Fruit fly (Drosophila melanogaster) whole organism, adult: ENCODE measurements around the gene CG42525.

ENCODE experiments used
- CG11617 ChIP-seq: fragments of 200-800 bp; sonication (Bioruptor generic); optimal IDR thresholded peaks from 2 replicates; lab custom pipeline; 2017; ENCODE audit warnings: mild to moderate bottlenecking, missing biosample characterization, missing genetic modification reagents, missing genetic modification characterization
- CG12768 ChIP-seq: fragments of 200-800 bp; sonication (Bioruptor generic); optimal IDR thresholded peaks from 2 replicates; lab custom pipeline; 2017; ENCODE audit warnings: missing biosample characterization, missing genetic modification characterization, mild to moderate bottlenecking, moderate library complexity, missing genetic modification reagents
- CG14711 ChIP-seq: fragments of 200-800 bp; sonication (Bioruptor generic); optimal IDR thresholded peaks from 2 replicates; lab custom pipeline; 2018; ENCODE audit warnings: missing biosample characterization, mild to moderate bottlenecking, missing genetic modification characterization, moderate library complexity
- CG1620 ChIP-seq: fragments of 200-800 bp; sonication (Bioruptor generic); optimal IDR thresholded peaks from 2 replicates; lab custom pipeline; 2016; ENCODE audit warnings: missing biosample characterization, missing genetic modification characterization
- CG33017 ChIP-seq: fragments of 200-800 bp; sonication (Bioruptor generic); optimal IDR thresholded peaks from 2 replicates; lab custom pipeline; 2018; ENCODE audit warnings: missing biosample characterization, mild to moderate bottlenecking, missing genetic modification characterization, moderate library complexity
- CG5204 ChIP-seq: fragments of 200-800 bp; sonication (Bioruptor generic); optimal IDR thresholded peaks from 2 replicates; lab custom pipeline; 2016; ENCODE audit warnings: missing biosample characterization, missing genetic modification characterization
- CG7045 ChIP-seq: fragments of 200-800 bp; sonication (Bioruptor generic); optimal IDR thresholded peaks from 2 replicates; lab custom pipeline; 2017; ENCODE audit warnings: missing biosample characterization, mild to moderate bottlenecking, missing genetic modification characterization
- CG7101 ChIP-seq: fragments of 200-800 bp; sonication (Bioruptor generic); optimal IDR thresholded peaks from 2 replicates; lab custom pipeline; 2018; ENCODE audit warnings: missing biosample characterization, mild to moderate bottlenecking, missing genetic modification characterization, moderate library complexity
- Clk ChIP-seq: fragments of 200-800 bp; sonication (Bioruptor generic); optimal IDR thresholded peaks from 2 replicates; lab custom pipeline; 2017; ENCODE audit warnings: missing biosample characterization, missing genetic modification characterization
- Crg-1 ChIP-seq: fragments of 200-800 bp; sonication (Bioruptor generic); optimal IDR thresholded peaks from 2 replicates; lab custom pipeline; 2016; ENCODE audit warnings: missing biosample characterization, missing genetic modification characterization
- Hr96 ChIP-seq: fragments of 200-800 bp; sonication (Bioruptor generic); optimal IDR thresholded peaks from 2 replicates; lab custom pipeline; 2016; ENCODE audit warnings: missing biosample characterization, missing genetic modification characterization
- Mnt ChIP-seq: fragments of 200-800 bp; sonication (Bioruptor generic); optimal IDR thresholded peaks from 2 replicates; lab custom pipeline; 2016; ENCODE audit warnings: missing biosample characterization, mild to moderate bottlenecking, missing genetic modification characterization
- bab1 ChIP-seq: fragments of 200-800 bp; sonication (Bioruptor generic); optimal IDR thresholded peaks from 3 replicates; lab custom pipeline; 2019; ENCODE audit warnings: missing biosample characterization, mild to moderate bottlenecking, missing genetic modification characterization, moderate library complexity
- cic ChIP-seq: fragments of 200-800 bp; sonication (Bioruptor generic); optimal IDR thresholded peaks from 2 replicates; lab custom pipeline; 2017; ENCODE audit warnings: missing biosample characterization, mild to moderate bottlenecking, missing genetic modification characterization, moderate library complexity
- cnc ChIP-seq, 2 experiments: fragments of >200 bp; optimal IDR thresholded peaks; 2 replicates each; lab custom pipeline; 2017
- kay ChIP-seq: fragments of 200-800 bp; sonication (Bioruptor generic); peaks from one replicate; lab custom pipeline; 2016; ENCODE audit warnings: missing biosample characterization, missing genetic modification characterization, borderline replicate concordance
- ovo ChIP-seq: fragments of 200-800 bp; sonication (Bioruptor generic); optimal IDR thresholded peaks from 2 replicates; lab custom pipeline; 2016; ENCODE audit warnings: missing biosample characterization, missing genetic modification characterization
- pad ChIP-seq: fragments of 200-800 bp; sonication (Bioruptor generic); optimal IDR thresholded peaks from 3 replicates; lab custom pipeline; 2017; ENCODE audit warnings: missing biosample characterization, missing genetic modification characterization, mild to moderate bottlenecking, moderate library complexity, missing genetic modification reagents
- tj ChIP-seq: fragments of 200-800 bp; sonication (Bioruptor generic); optimal IDR thresholded peaks from 3 replicates; lab custom pipeline; 2017; ENCODE audit warnings: missing biosample characterization, mild to moderate bottlenecking, missing genetic modification characterization, moderate library complexity
- toe ChIP-seq: fragments of 200-800 bp; sonication (Bioruptor generic); optimal IDR thresholded peaks from 2 replicates; lab custom pipeline; 2016; ENCODE audit warnings: missing biosample characterization, missing genetic modification characterization

The CG42525 gene

DNA sequence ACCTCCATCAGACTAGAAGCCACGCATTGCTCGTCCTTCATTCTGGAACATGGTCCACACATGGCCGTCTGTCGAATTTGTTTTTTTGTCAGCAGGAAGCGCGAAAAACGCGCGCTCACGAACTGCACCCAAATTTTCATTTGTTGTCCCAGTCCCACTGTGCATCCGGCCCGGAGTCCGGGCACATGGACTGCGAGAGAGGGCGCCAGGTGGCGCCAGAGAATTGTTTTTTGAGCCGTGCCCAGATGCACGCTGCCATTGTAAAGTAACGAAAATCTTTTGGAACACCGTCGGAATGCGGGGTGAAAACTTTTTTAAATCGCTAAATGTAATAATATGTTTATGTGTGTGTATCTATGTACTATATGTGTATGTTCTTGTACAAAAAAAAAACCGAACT is 31.9 kb downstream of the CG42525 start:
- no peak for TF ChIP-seq CG1620
- no peak for TF ChIP-seq kay (GFP tag; lab: Kevin White, UChicago)
- no peak for TF ChIP-seq Hr96 (GFP tag; lab: Kevin White, UChicago)
- TF ChIP-seq bab1 (GFP tag; lab: Kevin White, UChicago) = no peak
- no peak for TF ChIP-seq tj (GFP tag; lab: Kevin White, UChicago)
- no peak for TF ChIP-seq CG33017 (tag; lab: Kevin White, UChicago)
- TF ChIP-seq Clk (GFP tag; lab: Kevin White, UChicago) = no peak
- TF ChIP-seq cic (GFP tag; lab: Kevin White, UChicago) = no peak

- TF ChIP-seq Crg-1 (GFP tag; lab: Kevin White, UChicago) (no peak), CG7101 (tag; lab: Kevin White, UChicago) (no peak), CG11617 (GFP tag; lab: Kevin White, UChicago) (no peak), CG7045 (GFP tag; lab: Kevin White, UChicago) (no peak), cic (GFP tag; lab: Kevin White, UChicago) (no peak), kay (GFP tag; lab: Kevin White, UChicago) (no peak), Clk (GFP tag; lab: Kevin White, UChicago) (no peak), pad (GFP tag; lab: Kevin White, UChicago) (no peak), CG12768 (GFP tag; lab: Kevin White, UChicago) (no peak), cnc (optimal IDR thresholded peaks at IDR 0.05; lab: Kevin White, UChicago) (no peak)
Measured at dm6 chr3L:3150376-3150775, 39.2 kb downstream of the CG42525 start.

DNA sequence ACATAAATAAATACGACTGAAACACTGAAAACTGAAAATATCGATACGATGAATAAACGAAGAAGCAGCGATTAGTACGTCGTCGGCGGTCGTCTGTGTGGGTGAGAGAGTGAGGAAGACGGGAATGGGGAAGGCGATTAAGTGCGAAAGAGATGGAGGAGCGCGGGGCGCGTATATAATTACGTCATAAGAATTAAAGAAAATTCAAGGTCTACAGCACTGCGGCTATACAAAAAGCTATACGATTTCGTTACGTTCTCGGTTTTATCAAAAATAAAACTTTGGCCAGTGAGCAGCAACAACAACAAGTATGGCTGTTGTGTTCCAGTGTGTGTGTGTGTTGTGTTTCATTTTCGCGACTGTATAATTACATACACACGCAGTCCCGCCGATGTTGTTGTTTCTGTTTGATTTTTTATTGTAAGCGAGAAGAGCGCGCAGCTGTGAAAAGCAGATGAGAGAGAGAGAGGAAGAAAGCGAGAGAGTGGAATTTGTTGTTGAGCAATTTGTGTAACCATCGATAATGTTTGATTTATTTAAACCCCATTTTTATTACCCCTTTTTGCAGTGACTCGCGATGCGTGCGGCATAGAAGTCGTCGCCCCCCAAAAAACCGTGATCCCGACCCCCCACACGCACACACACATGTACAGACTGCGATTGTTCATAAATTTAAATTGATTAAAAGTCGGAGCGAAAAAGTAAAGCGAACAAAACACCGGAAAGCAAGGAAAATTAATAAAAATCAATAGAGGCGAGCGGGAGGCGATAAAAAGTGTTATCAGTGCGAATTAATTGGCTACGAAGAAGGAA is 40.3 kb downstream of the CG42525 start:
- TF ChIP-seq kay (GFP tag; lab: Kevin White, UChicago) = no peak
- peak; percentile 47 for TF ChIP-seq Clk (GFP tag; lab: Kevin White, UChicago)
- TF ChIP-seq CG11617 (GFP tag; lab: Kevin White, UChicago) = peak; percentile 54
- TF ChIP-seq CG12768 (GFP tag; lab: Kevin White, UChicago) = peak; percentile 82
- peak; percentile 9 for TF ChIP-seq CG7101 (tag; lab: Kevin White, UChicago)
- TF ChIP-seq CG7045 (GFP tag; lab: Kevin White, UChicago) = peak; percentile 25
- no peak for TF ChIP-seq CG1620
- no peak for TF ChIP-seq Hr96 (GFP tag; lab: Kevin White, UChicago)
- TF ChIP-seq Mnt (GFP tag; lab: Kevin White, UChicago) = peak; percentile 77
- TF ChIP-seq tj (GFP tag; lab: Kevin White, UChicago) = peak; percentile 49
- no peak for TF ChIP-seq pad (GFP tag; lab: Kevin White, UChicago)
- peak; percentile 94 for TF ChIP-seq cic (GFP tag; lab: Kevin White, UChicago)
- TF ChIP-seq cnc (optimal IDR thresholded peaks at IDR 0.05; lab: Kevin White, UChicago) = no peak

DNA sequence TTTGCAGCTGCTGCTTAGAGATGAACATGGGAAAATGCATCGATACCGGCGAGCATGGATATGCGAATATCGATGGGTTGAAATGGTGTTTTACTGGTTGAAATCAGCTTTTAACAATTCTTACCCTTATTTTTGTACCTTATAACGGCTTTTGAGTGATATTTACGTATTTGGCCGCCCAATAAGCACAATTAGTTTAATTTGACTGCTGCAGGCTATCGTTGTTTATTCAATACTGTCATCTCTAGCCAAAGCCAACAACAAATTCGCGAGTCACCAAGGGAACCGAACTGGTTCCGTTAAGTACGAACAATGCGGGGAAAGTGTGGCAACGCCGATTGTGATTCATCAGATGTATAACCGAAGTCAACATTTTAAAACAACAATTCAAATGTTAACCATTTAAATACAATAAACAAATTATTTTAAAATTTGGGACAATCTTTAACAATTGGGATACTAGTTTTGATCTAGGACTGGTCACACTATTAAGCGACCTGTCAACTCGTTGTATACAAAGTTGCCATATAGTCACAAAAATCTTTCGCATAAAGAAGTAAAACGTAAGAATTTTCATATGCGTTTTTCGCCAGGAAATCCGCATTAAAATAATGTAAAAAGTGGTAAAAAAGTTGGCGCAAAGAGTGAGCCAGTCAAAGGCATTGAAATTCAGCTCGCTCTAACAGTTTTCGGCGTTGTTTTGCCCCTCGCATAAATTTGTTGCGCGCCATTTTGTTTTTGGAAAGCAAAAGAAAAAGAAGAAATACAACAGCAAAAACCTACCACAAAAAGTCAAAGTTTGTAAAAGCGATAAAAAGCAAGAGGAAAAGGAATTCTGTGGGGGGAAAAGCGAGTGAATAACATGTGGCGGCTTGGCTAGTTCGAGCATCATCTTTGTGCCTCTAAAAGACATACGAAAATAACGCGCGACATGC is 41.2 kb downstream of the CG42525 start, which contains the start of the genes Usp5 and BtbVII:
Gene Usp5, minus strand, starts transcription at position 234 of the 935 bp plus-strand sequence.
Gene BtbVII, plus strand, starts transcription at position 522 of the 935 bp plus-strand sequence.
- TF ChIP-seq bab1 (GFP tag; lab: Kevin White, UChicago) = peak; percentile 82
- peak; percentile 73 for TF ChIP-seq Crg-1 (GFP tag; lab: Kevin White, UChicago)
- TF ChIP-seq CG1620 = peak; percentile 85
- TF ChIP-seq CG11617 (GFP tag; lab: Kevin White, UChicago) = peak; percentile 70
- peak; percentile 73 for TF ChIP-seq CG7101 (tag; lab: Kevin White, UChicago)
- TF ChIP-seq CG7045 (GFP tag; lab: Kevin White, UChicago) = peak; percentile 45
- peak; percentile 48 for TF ChIP-seq CG14711 (tag; lab: Kevin White, UChicago)
- TF ChIP-seq CG12768 (GFP tag; lab: Kevin White, UChicago) = peak; percentile 62
- TF ChIP-seq Clk (GFP tag; lab: Kevin White, UChicago) = peak; percentile 56
- TF ChIP-seq Hr96 (GFP tag; lab: Kevin White, UChicago) = peak; percentile 86
- TF ChIP-seq CG33017 (tag; lab: Kevin White, UChicago) = peak; percentile 0
- no peak for TF ChIP-seq CG5204
- peak; percentile 80 to 92 for TF ChIP-seq cnc (optimal IDR thresholded peaks at IDR 0.05; lab: Kevin White, UChicago)
- peak; percentile 84 for TF ChIP-seq toe (GFP tag; lab: Kevin White, UChicago)
- TF ChIP-seq tj (GFP tag; lab: Kevin White, UChicago) = peak; percentile 43
- TF ChIP-seq cic (GFP tag; lab: Kevin White, UChicago) = peak; percentile 24
- TF ChIP-seq pad (GFP tag; lab: Kevin White, UChicago) = peak; percentile 55
- no peak for TF ChIP-seq kay (GFP tag; lab: Kevin White, UChicago)
- peak; percentile 71 for TF ChIP-seq Mnt (GFP tag; lab: Kevin White, UChicago)
- TF ChIP-seq ovo (GFP tag; lab: Kevin White, UChicago) = peak; percentile 78

DNA sequence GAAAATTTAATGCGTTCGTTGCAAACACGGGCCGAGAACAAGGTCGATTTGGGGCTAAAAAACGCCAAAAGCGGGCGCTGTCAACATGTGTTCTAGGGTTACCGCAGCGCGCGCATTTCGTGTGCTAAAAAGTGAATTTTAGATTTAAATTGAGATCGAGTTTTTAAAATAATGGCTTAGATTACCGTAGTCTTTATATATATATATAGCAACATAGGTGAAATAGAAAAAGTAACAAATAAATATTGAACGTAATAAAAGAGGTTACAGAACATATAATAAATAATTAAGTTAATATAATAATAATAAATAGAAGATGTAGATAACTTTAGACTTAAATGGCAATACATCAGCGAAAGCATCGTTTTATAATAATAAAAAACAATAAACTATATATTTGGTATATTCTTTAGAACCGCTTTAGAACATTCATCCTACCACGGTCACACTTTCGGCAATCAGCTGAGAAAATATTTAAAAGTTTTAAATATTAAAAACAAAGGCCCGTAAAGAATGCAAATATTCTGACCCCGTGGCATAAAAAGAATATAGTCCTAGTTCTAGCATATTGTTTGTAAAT is 46.1 kb downstream of the CG42525 start, which contains the start of the genes CG11537 and Alg2:
Gene CG11537, minus strand, starts transcription at position 75 of the 580 bp plus-strand sequence.
Gene Alg2, plus strand, starts transcription at position 426 of the 580 bp plus-strand sequence.
- TF ChIP-seq Hr96 (GFP tag; lab: Kevin White, UChicago) (no peak), Mnt (GFP tag; lab: Kevin White, UChicago) (peak; percentile 57), CG33017 (tag; lab: Kevin White, UChicago) (no peak), toe (GFP tag; lab: Kevin White, UChicago) (no peak), CG11617 (GFP tag; lab: Kevin White, UChicago) (peak; percentile 10), pad (GFP tag; lab: Kevin White, UChicago) (no peak), tj (GFP tag; lab: Kevin White, UChicago) (peak; percentile 59), ovo (GFP tag; lab: Kevin White, UChicago) (no peak), Clk (GFP tag; lab: Kevin White, UChicago) (no peak), cnc (optimal IDR thresholded peaks at IDR 0.05; lab: Kevin White, UChicago) (no peak), kay (GFP tag; lab: Kevin White, UChicago) (no peak), CG7101 (tag; lab: Kevin White, UChicago) (peak; percentile 12), CG14711 (tag; lab: Kevin White, UChicago) (peak; percentile 98), CG7045 (GFP tag; lab: Kevin White, UChicago) (peak; percentile 21), CG1620 (peak; percentile 27), CG12768 (GFP tag; lab: Kevin White, UChicago) (peak; percentile 54), cic (GFP tag; lab: Kevin White, UChicago) (no peak), bab1 (GFP tag; lab: Kevin White, UChicago) (peak; percentile 55), CG5204 (no peak), Crg-1 (GFP tag; lab: Kevin White, UChicago) (no peak)
